Worm (Caenorhabditis elegans) whole organism, young adult: ENCODE measurements around the gene spi-1.

Source experiments
- B0261.1 ChIP-seq: sonication (generic microtip); optimal IDR thresholded peaks from 2 replicates; lab custom pipeline; 2016; ENCODE audit warnings: mild to moderate bottlenecking, missing genetic modification characterization, moderate library complexity, missing compliant biosample characterization
- F10E7.11 ChIP-seq: sonication (generic microtip); optimal IDR thresholded peaks from 2 replicates; lab custom pipeline; 2017; ENCODE audit warnings: mild to moderate bottlenecking, missing genetic modification characterization, moderate library complexity, missing compliant biosample characterization
- F23B12.7 ChIP-seq: sonication (generic microtip); optimal IDR thresholded peaks from 2 replicates; lab custom pipeline; 2017; ENCODE audit warnings: missing genetic modification characterization, mild to moderate bottlenecking, missing compliant biosample characterization, antibody characterized with exemption, moderate library complexity; ENCODE audit not compliant: insufficient read depth
- F39B2.1 ChIP-seq: fragments of 200-800 bp; sonication (Bioruptor generic); IDR thresholded peaks from 2 replicates; pipeline ENCODE4 v1.3.6; 2022; ENCODE audit warnings: missing genetic modification reagents, missing genetic modification characterization, missing compliant biosample characterization
- F57A8.1 ChIP-seq: fragments of 200-800 bp; sonication (Bioruptor generic); optimal IDR thresholded peaks from 2 replicates; lab custom pipeline; 2018; ENCODE audit warnings: mild to moderate bottlenecking, missing genetic modification characterization, moderate library complexity, missing compliant biosample characterization
- T07F8.4 ChIP-seq: sonication (generic microtip); optimal IDR thresholded peaks from 2 replicates; lab custom pipeline; 2016; ENCODE audit warnings: mild to moderate bottlenecking, missing genetic modification characterization, moderate library complexity, missing compliant biosample characterization
- T26A5.8 ChIP-seq: sonication (generic microtip); optimal IDR thresholded peaks from 2 replicates; lab custom pipeline; 2016; ENCODE audit warnings: missing genetic modification characterization, missing compliant biosample characterization
- Y53G8AR.9 ChIP-seq: fragments of 200-800 bp; sonication (Bioruptor generic); conservative IDR thresholded peaks from 2 replicates; pipeline ENCODE4 v1.3.6; 2022; ENCODE audit warnings: missing genetic modification reagents, missing genetic modification characterization, missing compliant biosample characterization
- Y56A3A.18 ChIP-seq: fragments of 200-800 bp; sonication (Bioruptor generic); IDR thresholded peaks from 2 replicates; pipeline ENCODE4 v1.3.6; 2022; ENCODE audit warnings: missing genetic modification reagents, missing genetic modification characterization, missing compliant biosample characterization
- Y67H2A.10 ChIP-seq: fragments of 200-800 bp; sonication (Bioruptor generic); conservative IDR thresholded peaks from 2 replicates; pipeline ENCODE4 v1.3.6; 2022; ENCODE audit warnings: missing genetic modification reagents, missing genetic modification characterization, missing compliant biosample characterization
- Y95B8A.8 ChIP-seq: fragments of 200-800 bp; sonication (Bioruptor generic); IDR thresholded peaks from 2 replicates; pipeline ENCODE4 v1.3.6; 2022; ENCODE audit warnings: missing genetic modification reagents, missing genetic modification characterization, missing compliant biosample characterization
- akir-1 ChIP-seq: fragments of 200-800 bp; sonication (Bioruptor generic); optimal IDR thresholded peaks from 2 replicates; lab custom pipeline; 2018; ENCODE audit warnings: mild to moderate bottlenecking, missing genetic modification characterization, moderate library complexity, missing compliant biosample characterization
- ama-1 ChIP-seq, 3 experiments: fragments of 150-350 bp in 1 of 3; sonication (generic microtip) in 2 of 3; optimal IDR thresholded peaks; 2 replicates each; lab custom pipeline; 2014 to 2018; ENCODE audit warnings: missing biosample characterization in 2 of 3, missing genetic modification characterization in 2 of 3, missing genetic modification reagents in 2 of 3
- aptf-2 ChIP-seq: fragments of 200-800 bp; sonication (Bioruptor generic); conservative IDR thresholded peaks from 2 replicates; pipeline ENCODE4 v1.3.6; 2022; ENCODE audit warnings: missing genetic modification reagents, missing genetic modification characterization, missing compliant biosample characterization
- aptf-3 ChIP-seq: fragments of 200-800 bp; sonication (Bioruptor generic); IDR thresholded peaks from 2 replicates; pipeline ENCODE4 v1.3.6; 2022; ENCODE audit warnings: missing genetic modification characterization, missing compliant biosample characterization
- atf-7 ChIP-seq: sonication (generic microtip); optimal IDR thresholded peaks from 2 replicates; lab custom pipeline; 2017; ENCODE audit warnings: mild to moderate bottlenecking, missing genetic modification characterization, missing compliant biosample characterization
- attf-6 ChIP-seq: fragments of 200-800 bp; sonication (Bioruptor generic); IDR thresholded peaks from 2 replicates; pipeline ENCODE4 v1.3.6; 2022; ENCODE audit warnings: missing genetic modification reagents, missing genetic modification characterization, missing compliant biosample characterization
- bed-2 ChIP-seq: fragments of 200-800 bp; sonication (Bioruptor generic); IDR thresholded peaks from 2 replicates; pipeline ENCODE4 v1.3.6; 2022; ENCODE audit warnings: missing genetic modification reagents, missing genetic modification characterization, missing compliant biosample characterization
- chd-7 ChIP-seq: sonication (generic microtip); optimal IDR thresholded peaks from 2 replicates; lab custom pipeline; 2016; ENCODE audit warnings: mild to moderate bottlenecking, missing genetic modification characterization, moderate library complexity, missing compliant biosample characterization
- dpl-1 ChIP-seq: fragments of 150-350 bp; optimal IDR thresholded peaks from 2 replicates; lab custom pipeline; 2014; ENCODE audit warnings: missing biosample characterization, missing genetic modification reagents, missing genetic modification characterization
- ekl-4 ChIP-seq: fragments of 200-800 bp; sonication (Bioruptor generic); IDR thresholded peaks from 2 replicates; pipeline ENCODE4 v1.3.6; 2022; ENCODE audit warnings: missing genetic modification reagents, missing genetic modification characterization, missing compliant biosample characterization
- gei-17 ChIP-seq: fragments of 200-800 bp; sonication (Bioruptor generic); optimal IDR thresholded peaks from 2 replicates; lab custom pipeline; 2018; ENCODE audit warnings: mild to moderate bottlenecking, missing genetic modification characterization, missing compliant biosample characterization
- hlh-26 ChIP-seq: fragments of 200-800 bp; sonication (Bioruptor generic); conservative IDR thresholded peaks from 2 replicates; pipeline ENCODE4 v1.3.6; 2022; ENCODE audit warnings: missing genetic modification reagents, missing genetic modification characterization, missing compliant biosample characterization
- hmg-1.2 ChIP-seq: fragments of 200-800 bp; sonication (Bioruptor generic); IDR thresholded peaks from 2 replicates; pipeline ENCODE4 v1.3.6; 2022; ENCODE audit warnings: missing genetic modification reagents, missing genetic modification characterization, missing compliant biosample characterization
- hsf-1 ChIP-seq: fragments of 200-800 bp; sonication (Bioruptor generic); IDR thresholded peaks from 2 replicates; pipeline ENCODE4 v1.3.6; 2022; ENCODE audit warnings: missing genetic modification reagents, missing genetic modification characterization, missing compliant biosample characterization
- lag-1 ChIP-seq: fragments of 200-800 bp; sonication (Bioruptor generic); IDR thresholded peaks from 2 replicates; pipeline ENCODE4 v1.3.6; 2022; ENCODE audit warnings: missing genetic modification reagents, missing genetic modification characterization, missing compliant biosample characterization
- lin-26 ChIP-seq: fragments of 200-800 bp; sonication (Bioruptor generic); IDR thresholded peaks from 2 replicates; pipeline ENCODE4 v1.3.6; 2022; ENCODE audit warnings: missing genetic modification reagents, missing genetic modification characterization, missing compliant biosample characterization
- lin-35 ChIP-seq, 3 experiments: fragments of 150-350 bp in 2 of 3; sonication (generic microtip) in 1 of 3; optimal IDR thresholded peaks; 2 replicates each; lab custom pipeline; 2014 to 2018; ENCODE audit warnings: missing biosample characterization in 3 of 3, missing genetic modification characterization in 3 of 3, missing genetic modification reagents in 3 of 3
- lin-54 ChIP-seq: fragments of 200-800 bp; sonication (Bioruptor generic); optimal IDR thresholded peaks from 2 replicates; lab custom pipeline; 2018; ENCODE audit warnings: mild to moderate bottlenecking, missing genetic modification characterization, missing compliant biosample characterization
- madf-10 ChIP-seq: sonication (generic microtip); optimal IDR thresholded peaks from 2 replicates; lab custom pipeline; 2016; ENCODE audit warnings: mild to moderate bottlenecking, missing genetic modification characterization, missing compliant biosample characterization
- madf-3 ChIP-seq: fragments of 200-800 bp; sonication (Bioruptor generic); IDR thresholded peaks from 2 replicates; pipeline ENCODE4 v1.3.6; 2022; ENCODE audit warnings: missing genetic modification reagents, missing genetic modification characterization, missing compliant biosample characterization
- madf-6 ChIP-seq: fragments of 200-800 bp; sonication (Bioruptor generic); IDR thresholded peaks from 2 replicates; pipeline ENCODE4 v1.3.6; 2022; ENCODE audit warnings: missing genetic modification reagents, missing genetic modification characterization, missing compliant biosample characterization
- mxl-1 ChIP-seq: sonication (generic microtip); optimal IDR thresholded peaks from 2 replicates; lab custom pipeline; 2016; ENCODE audit warnings: missing genetic modification characterization, missing compliant biosample characterization
- nfyb-1 ChIP-seq: fragments of 200-800 bp; sonication (Bioruptor generic); IDR thresholded peaks from 2 replicates; pipeline ENCODE4 v1.3.6; 2022; ENCODE audit warnings: missing genetic modification reagents, missing genetic modification characterization, missing compliant biosample characterization
- nhr-179 ChIP-seq: sonication (generic microtip); optimal IDR thresholded peaks from 2 replicates; lab custom pipeline; 2016; ENCODE audit warnings: mild to moderate bottlenecking, missing genetic modification characterization, missing compliant biosample characterization
- nhr-27 ChIP-seq: fragments of 200-800 bp; sonication (Bioruptor generic); optimal IDR thresholded peaks from 2 replicates; lab custom pipeline; 2018; ENCODE audit warnings: mild to moderate bottlenecking, missing genetic modification characterization, moderate library complexity, missing compliant biosample characterization
- nhr-80 ChIP-seq: sonication (generic microtip); optimal IDR thresholded peaks from 2 replicates; lab custom pipeline; 2016; ENCODE audit warnings: missing genetic modification characterization, missing compliant biosample characterization
- nhr-90 ChIP-seq: sonication (generic microtip); optimal IDR thresholded peaks from 2 replicates; lab custom pipeline; 2016; ENCODE audit warnings: missing genotype, mild to moderate bottlenecking, missing genetic modification characterization, missing compliant biosample characterization
- pbrm-1 ChIP-seq: fragments of 200-800 bp; sonication (Bioruptor generic); IDR thresholded peaks from 2 replicates; pipeline ENCODE4 v1.3.6; 2022; ENCODE audit warnings: missing genetic modification reagents, missing genetic modification characterization, missing compliant biosample characterization
- rec-8 ChIP-seq, 2 experiments: sonication (generic microtip); optimal IDR thresholded peaks; 2 replicates each; lab custom pipeline; 2016; ENCODE audit warnings: mild to moderate bottlenecking in 2 of 2, missing genetic modification characterization in 2 of 2, missing genetic modification reagents in 2 of 2, missing genotype in 2 of 2, missing biosample characterization in 1 of 2, missing compliant biosample characterization in 1 of 2, moderate library complexity in 1 of 2
- repo-1 ChIP-seq: sonication (generic microtip); optimal IDR thresholded peaks from 2 replicates; lab custom pipeline; 2017; ENCODE audit warnings: mild to moderate bottlenecking, missing genetic modification characterization, missing compliant biosample characterization
- sdz-38 ChIP-seq: sonication (generic microtip); optimal IDR thresholded peaks from 2 replicates; lab custom pipeline; 2016; ENCODE audit warnings: missing genotype, missing genetic modification characterization, missing compliant biosample characterization
- sea-2 ChIP-seq: fragments of 200-800 bp; sonication (Bioruptor generic); IDR thresholded peaks from 2 replicates; pipeline ENCODE4 v1.3.6; 2022; ENCODE audit warnings: missing genetic modification characterization, missing compliant biosample characterization
- snpc-3.4 ChIP-seq: sonication (generic microtip); optimal IDR thresholded peaks from 2 replicates; lab custom pipeline; 2017; ENCODE audit warnings: missing genetic modification characterization, mild to moderate bottlenecking, missing compliant biosample characterization, antibody characterized with exemption, moderate library complexity, missing genotype, missing genetic modification reagents
- tbp1 ChIP-seq: fragments of 200-800 bp; sonication (Bioruptor generic); optimal IDR thresholded peaks from 2 replicates; lab custom pipeline; 2018; ENCODE audit warnings: mild to moderate bottlenecking, missing genetic modification characterization, missing compliant biosample characterization
- zfh-2 ChIP-seq: fragments of 200-800 bp; sonication (Bioruptor generic); conservative IDR thresholded peaks from 2 replicates; pipeline ENCODE4 v1.3.6; 2022; ENCODE audit warnings: missing genetic modification reagents, missing genetic modification characterization, missing compliant biosample characterization
- zim-3 ChIP-seq: sonication (generic microtip); optimal IDR thresholded peaks from 2 replicates; lab custom pipeline; 2017; ENCODE audit warnings: mild to moderate bottlenecking, missing genetic modification characterization, moderate library complexity, missing compliant biosample characterization
- ztf-18 ChIP-seq: sonication (generic microtip); optimal IDR thresholded peaks from 2 replicates; lab custom pipeline; 2016; ENCODE audit warnings: missing genotype, mild to moderate bottlenecking, missing genetic modification characterization, missing compliant biosample characterization
- ztf-3 ChIP-seq: fragments of 200-800 bp; sonication (Bioruptor generic); optimal IDR thresholded peaks from 2 replicates; lab custom pipeline; 2018; ENCODE audit warnings: mild to moderate bottlenecking, missing genetic modification characterization, missing compliant biosample characterization

spi-1 gene

ce11 chrII:7489605-7490004 is 6.4 kb upstream of the spi-1 start, which contains the start of gene D1022.9:
D1022.9 (minus strand) TSS chrII:7489705.
- TF ChIP-seq lin-26 = no peak
- no peak for TF ChIP-seq chd-7 (tag; lab: Kevin White, UChicago)
- TF ChIP-seq ekl-4 (GFP tag; lab: Robert Waterston, UW) = no peak
- TF ChIP-seq akir-1 (GFP tag; lab: Kevin White, UChicago) = no peak
- TF ChIP-seq ztf-18 = no peak
- TF ChIP-seq F10E7.11 (tag; lab: Kevin White, UChicago) = no peak
- TF ChIP-seq hmg-1.2 (GFP tag; lab: Robert Waterston, UW) = no peak
- no peak for TF ChIP-seq lag-1 (GFP tag; lab: Robert Waterston, UW)
- TF ChIP-seq ama-1 (optimal IDR thresholded peaks at IDR 0.05; lab: Kevin White, UChicago) = no peak
- TF ChIP-seq ama-1 (GFP tag; optimal IDR thresholded peaks at IDR 0.05; lab: Kevin White, UChicago) = no peak
- TF ChIP-seq mxl-1 (tag; lab: Kevin White, UChicago) = no peak
- TF ChIP-seq Y56A3A.18 (GFP tag; lab: Robert Waterston, UW) = no peak
- TF ChIP-seq attf-6 (GFP tag; lab: Robert Waterston, UW) = no peak
- no peak for TF ChIP-seq madf-3 (GFP tag; lab: Robert Waterston, UW)
- TF ChIP-seq sea-2 = no peak
- no peak for TF ChIP-seq gei-17 (GFP tag; lab: Kevin White, UChicago)
- no peak for TF ChIP-seq Y95B8A.8 (GFP tag; lab: Robert Waterston, UW)
- no peak for TF ChIP-seq bed-2
- no peak for TF ChIP-seq F39B2.1 (GFP tag; lab: Robert Waterston, UW)
- no peak for TF ChIP-seq F23B12.7
- TF ChIP-seq lin-35 (GFP tag; optimal IDR thresholded peaks at IDR 0.05; lab: Kevin White, UChicago) = no peak

- no peak for TF ChIP-seq tbp1 (GFP tag; lab: Kevin White, UChicago)
- TF ChIP-seq dpl-1 (GFP tag; lab: Kevin White, UChicago) = no peak
- no peak for TF ChIP-seq snpc-3.4
- no peak for TF ChIP-seq nfyb-1
- no peak for TF ChIP-seq B0261.1 (tag; lab: Kevin White, UChicago)
- no peak for TF ChIP-seq nhr-179
- no peak for TF ChIP-seq repo-1 (tag; lab: Kevin White, UChicago)
- TF ChIP-seq T26A5.8 (tag; lab: Kevin White, UChicago) = no peak
- TF ChIP-seq ztf-3 (GFP tag; lab: Kevin White, UChicago) = no peak
- TF ChIP-seq Y67H2A.10 (GFP tag; lab: Robert Waterston, UW) = no peak
- TF ChIP-seq atf-7 (tag; lab: Kevin White, UChicago) = no peak
- TF ChIP-seq F57A8.1 (GFP tag; lab: Kevin White, UChicago) = no peak
- TF ChIP-seq nhr-90 = no peak
- no peak for TF ChIP-seq zim-3 (tag; lab: Kevin White, UChicago)
- TF ChIP-seq madf-10 = no peak
- TF ChIP-seq hsf-1 (GFP tag; lab: Robert Waterston, UW) = no peak
- TF ChIP-seq, all 124 proteins: peak for 0
Measured at ce11 chrII:7493599-7493998, 2.4 kb upstream of the spi-1 start, which contains the start of gene nas-23. nas-23 (minus strand) TSS chrII:7493699.

ce11 chrII:7494155-7494554 is 1.9 kb upstream of the spi-1 start, which contains the start of gene R10H1.1:
R10H1.1 (plus strand) TSS chrII:7494455.
- TF ChIP-seq T07F8.4 (tag; lab: Kevin White, UChicago) (no peak), nhr-80 (tag; lab: Kevin White, UChicago) (no peak), nhr-27 (tag; lab: Kevin White, UChicago) (no peak), aptf-3 (GFP tag; lab: Robert Waterston, UW) (no peak), rec-8 (tag; optimal IDR thresholded peaks at IDR 0.05; lab: Kevin White, UChicago) (no peak), lin-54 (GFP tag; lab: Kevin White, UChicago) (no peak), hlh-26 (GFP tag; lab: Robert Waterston, UW) (no peak), sdz-38 (no peak), madf-6 (GFP tag; lab: Robert Waterston, UW) (no peak), zfh-2 (GFP tag; lab: Robert Waterston, UW) (no peak), Y53G8AR.9 (GFP tag; lab: Robert Waterston, UW) (no peak), pbrm-1 (GFP tag; lab: Robert Waterston, UW) (no peak), aptf-2 (no peak)
